Fruit fly (Drosophila melanogaster) whole organism, embryonic: ENCODE measurements around the gene Act87E.

Experiments used
- ATbp ChIP-seq: fragments of 200-800 bp; sonication (Bioruptor generic); optimal IDR thresholded peaks from 2 replicates; lab custom pipeline; 2017; ENCODE audit warnings: missing biosample characterization, mild to moderate bottlenecking, missing genetic modification characterization, missing genetic modification reagents
- B-H2 ChIP-seq: fragments of 200-800 bp; sonication (Bioruptor generic); optimal IDR thresholded peaks from 2 replicates; lab custom pipeline; 2018; ENCODE audit warnings: missing biosample characterization, mild to moderate bottlenecking, missing genetic modification characterization
- Bteb2 ChIP-seq: fragments of 200-800 bp; sonication (Bioruptor generic); optimal IDR thresholded peaks from 2 replicates; lab custom pipeline; 2016; ENCODE audit warnings: missing biosample characterization, missing genetic modification characterization
- CG10959 ChIP-seq: fragments of 200-800 bp; sonication (Bioruptor generic); IDR thresholded peaks from 2 replicates; pipeline ENCODE4 v1.3.6; 2022; ENCODE audit warnings: missing biosample characterization, missing genetic modification characterization
- CG11093 ChIP-seq: fragments of 200-800 bp; sonication (Bioruptor generic); IDR thresholded peaks from 3 replicates; pipeline ENCODE4 v1.3.6; 2022; ENCODE audit warnings: missing biosample characterization, missing genetic modification characterization
- CG11456 ChIP-seq: fragments of 200-800 bp; sonication (Bioruptor generic); IDR thresholded peaks from 3 replicates; pipeline ENCODE4 v1.3.6; 2022; ENCODE audit warnings: missing biosample characterization, missing genetic modification characterization
- CG11696 ChIP-seq: fragments of 200-800 bp; sonication (Bioruptor generic); IDR thresholded peaks from 2 replicates; pipeline ENCODE4 v1.3.6; 2022; ENCODE audit warnings: missing biosample characterization, missing genetic modification characterization
- CG12744 ChIP-seq: fragments of 200-800 bp; sonication (Bioruptor generic); optimal IDR thresholded peaks from 2 replicates; lab custom pipeline; 2016; ENCODE audit warnings: missing biosample characterization, missing genetic modification characterization
- CG14965 ChIP-seq: fragments of 200-800 bp; sonication (Bioruptor generic); optimal IDR thresholded peaks from 2 replicates; lab custom pipeline; 2016; ENCODE audit warnings: missing biosample characterization, missing genetic modification characterization, borderline replicate concordance
- CG1647 ChIP-seq: fragments of 200-800 bp; sonication (Bioruptor generic); optimal IDR thresholded peaks from 3 replicates; lab custom pipeline; 2016; ENCODE audit warnings: missing biosample characterization, missing genetic modification characterization
- CG17568 ChIP-seq: fragments of 200-800 bp; sonication (Bioruptor generic); optimal IDR thresholded peaks from 2 replicates; lab custom pipeline; 2018; ENCODE audit warnings: missing biosample characterization, mild to moderate bottlenecking, missing genetic modification characterization, moderate library complexity
- CG30431 ChIP-seq: fragments of 200-800 bp; sonication (Bioruptor generic); optimal IDR thresholded peaks from 2 replicates; lab custom pipeline; 2017; ENCODE audit warnings: missing biosample characterization, missing genetic modification characterization
- CG42726 ChIP-seq: fragments of 200-800 bp; sonication (Bioruptor generic); IDR thresholded peaks from 2 replicates; pipeline ENCODE4 v1.3.6; 2022; ENCODE audit warnings: missing biosample characterization, missing genetic modification characterization; ENCODE audit not compliant: partially characterized antibody
- CG4820 ChIP-seq: fragments of 200-800 bp; sonication (Bioruptor generic); optimal IDR thresholded peaks from 3 replicates; lab custom pipeline; 2016; ENCODE audit warnings: missing biosample characterization, missing genetic modification characterization
- CG4854 ChIP-seq: fragments of 200-800 bp; sonication (Bioruptor generic); optimal IDR thresholded peaks from 2 replicates; lab custom pipeline; 2016; ENCODE audit warnings: missing biosample characterization, missing genetic modification characterization, inconsistent platforms
- CG7556 ChIP-seq: fragments of 200-800 bp; sonication (Bioruptor generic); optimal IDR thresholded peaks from 2 replicates; lab custom pipeline; 2017; ENCODE audit warnings: missing biosample characterization, mild to moderate bottlenecking, missing genetic modification characterization
- CG7786 ChIP-seq: fragments of 200-800 bp; sonication (Bioruptor generic); optimal IDR thresholded peaks from 2 replicates; lab custom pipeline; 2016; ENCODE audit warnings: missing biosample characterization, missing genetic modification characterization
- CG8765 ChIP-seq: fragments of 200-800 bp; sonication (Bioruptor generic); IDR thresholded peaks from 2 replicates; pipeline ENCODE4 v1.3.6; 2022; ENCODE audit warnings: missing biosample characterization, missing genetic modification characterization
- CoRest ChIP-seq: fragments of 200-800 bp; sonication (Bioruptor generic); optimal IDR thresholded peaks from 3 replicates; lab custom pipeline; 2018; ENCODE audit warnings: missing biosample characterization, mild to moderate bottlenecking, missing genetic modification characterization, moderate library complexity
- D19B ChIP-seq: fragments of 200-800 bp; sonication (Bioruptor generic); optimal IDR thresholded peaks from 2 replicates; lab custom pipeline; 2017; ENCODE audit warnings: missing biosample characterization, mild to moderate bottlenecking, missing genetic modification characterization
- Dll ChIP-seq: fragments of 200-800 bp; sonication (Bioruptor generic); IDR thresholded peaks from 4 replicates; pipeline ENCODE4 v1.3.6; 2022; ENCODE audit warnings: missing biosample characterization, missing genetic modification characterization; ENCODE audit not compliant: partially characterized antibody
- Drgx ChIP-seq: fragments of 200-800 bp; sonication (Bioruptor generic); IDR thresholded peaks from 2 replicates; pipeline ENCODE4 v1.3.6; 2022; ENCODE audit warnings: missing biosample characterization, missing genetic modification characterization
- Fer1 ChIP-seq: fragments of 200-800 bp; sonication (Bioruptor generic); optimal IDR thresholded peaks from 2 replicates; lab custom pipeline; 2017; ENCODE audit warnings: missing biosample characterization, mild to moderate bottlenecking, missing genetic modification characterization
- Gsc ChIP-seq: fragments of 200-800 bp; sonication (Bioruptor generic); IDR thresholded peaks from 2 replicates; pipeline ENCODE4 v1.3.6; 2022; ENCODE audit warnings: missing biosample characterization, missing genetic modification characterization
- Gug ChIP-seq: fragments of 200-800 bp; sonication (Bioruptor generic); IDR thresholded peaks from 4 replicates; pipeline ENCODE4 v1.3.6; 2022; ENCODE audit warnings: missing biosample characterization, missing genetic modification characterization
- HLHmδ ChIP-seq: fragments of 200-800 bp; sonication (Bioruptor generic); optimal IDR thresholded peaks from 2 replicates; lab custom pipeline; 2018; ENCODE audit warnings: missing biosample characterization, mild to moderate bottlenecking, missing genetic modification characterization, moderate library complexity
- HmgZ ChIP-seq: fragments of 200-800 bp; sonication (Bioruptor generic); optimal IDR thresholded peaks from 2 replicates; lab custom pipeline; 2018; ENCODE audit warnings: missing biosample characterization, mild to moderate bottlenecking, missing genetic modification characterization
- Meics ChIP-seq: fragments of 200-800 bp; sonication (Bioruptor generic); optimal IDR thresholded peaks from 2 replicates; lab custom pipeline; 2017; ENCODE audit warnings: missing biosample characterization, mild to moderate bottlenecking, missing genetic modification characterization
- Nf-YA ChIP-seq: fragments of 200-800 bp; sonication (Bioruptor generic); IDR thresholded peaks from 2 replicates; pipeline ENCODE4 v1.3.6; 2022; ENCODE audit warnings: missing biosample characterization, missing genetic modification characterization
- NfI ChIP-seq: fragments of 200-800 bp; sonication (Bioruptor generic); optimal IDR thresholded peaks from 3 replicates; lab custom pipeline; 2018; ENCODE audit warnings: missing biosample characterization, mild to moderate bottlenecking, missing genetic modification characterization, moderate library complexity
- Ptx1 ChIP-seq: fragments of 200-800 bp; sonication (Bioruptor generic); IDR thresholded peaks from 2 replicates; pipeline ENCODE4 v1.3.6; 2022; ENCODE audit warnings: missing biosample characterization, missing genetic modification characterization
- Ssrp ChIP-seq: fragments of 200-800 bp; sonication (Bioruptor generic); optimal IDR thresholded peaks from 2 replicates; lab custom pipeline; 2018; ENCODE audit warnings: missing biosample characterization, mild to moderate bottlenecking, missing genetic modification characterization, moderate library complexity
- Tbp ChIP-seq: fragments of >200 bp; optimal IDR thresholded peaks from 2 replicates; lab custom pipeline; 2018; ENCODE audit warnings: missing biosample characterization, missing genetic modification characterization
- btn ChIP-seq: fragments of 200-800 bp; sonication (Bioruptor generic); optimal IDR thresholded peaks from 2 replicates; lab custom pipeline; 2016; ENCODE audit warnings: missing biosample characterization, missing genetic modification characterization
- cas ChIP-seq: fragments of 200-800 bp; sonication (Bioruptor generic); IDR thresholded peaks from 2 replicates; pipeline ENCODE4 v1.3.6; 2022; ENCODE audit warnings: missing biosample characterization, missing genetic modification characterization
- chif ChIP-seq, 2 experiments: fragments of 200-800 bp; sonication (Bioruptor generic); optimal IDR thresholded peaks; 3 replicates each; lab custom pipeline; 2016; ENCODE audit warnings: missing biosample characterization in 2 of 2, missing genetic modification characterization in 2 of 2
- dimm ChIP-seq: fragments of 200-800 bp; sonication (Bioruptor generic); IDR thresholded peaks from 2 replicates; pipeline ENCODE4 v1.3.6; 2022; ENCODE audit warnings: missing biosample characterization, missing genetic modification characterization
- en ChIP-seq: fragments of 200-800 bp; sonication (Bioruptor generic); optimal IDR thresholded peaks from 2 replicates; lab custom pipeline; 2016; ENCODE audit warnings: missing biosample characterization, missing genetic modification characterization
- eyg ChIP-seq: fragments of 200-800 bp; sonication (Bioruptor generic); optimal IDR thresholded peaks from 3 replicates; lab custom pipeline; 2016; ENCODE audit warnings: missing biosample characterization, missing genetic modification characterization
- fd3F ChIP-seq: fragments of 200-800 bp; sonication (Bioruptor generic); optimal IDR thresholded peaks from 2 replicates; lab custom pipeline; 2018; ENCODE audit warnings: missing biosample characterization, mild to moderate bottlenecking, missing genetic modification characterization, moderate library complexity
- fd96Cb ChIP-seq: fragments of 200-800 bp; sonication (Bioruptor generic); optimal IDR thresholded peaks from 2 replicates; lab custom pipeline; 2018; ENCODE audit warnings: missing biosample characterization, mild to moderate bottlenecking, missing genetic modification characterization, moderate library complexity
- gcm ChIP-seq: fragments of 200-800 bp; sonication (Bioruptor generic); optimal IDR thresholded peaks from 2 replicates; lab custom pipeline; 2019; ENCODE audit warnings: missing biosample characterization, mild to moderate bottlenecking, missing genetic modification characterization, moderate library complexity
- gsb ChIP-seq: fragments of 200-800 bp; sonication (Bioruptor generic); IDR thresholded peaks from 2 replicates; pipeline ENCODE4 v1.3.6; 2022; ENCODE audit warnings: missing biosample characterization, missing genetic modification characterization
- h ChIP-seq: fragments of >200 bp; optimal IDR thresholded peaks from 2 replicates; lab custom pipeline; 2017
- klu ChIP-seq: fragments of 200-800 bp; sonication (Bioruptor generic); IDR thresholded peaks from 2 replicates; pipeline ENCODE4 v1.3.6; 2022; ENCODE audit warnings: missing biosample characterization, missing genetic modification characterization
- nau ChIP-seq: fragments of 200-800 bp; sonication (Bioruptor generic); optimal IDR thresholded peaks from 3 replicates; lab custom pipeline; 2017; ENCODE audit warnings: missing biosample characterization, mild to moderate bottlenecking, missing genetic modification characterization, missing genetic modification reagents
- org-1 ChIP-seq: fragments of 200-800 bp; sonication (Bioruptor generic); optimal IDR thresholded peaks from 2 replicates; lab custom pipeline; 2017; ENCODE audit warnings: missing biosample characterization, missing genetic modification characterization
- pfk ChIP-seq: fragments of 200-800 bp; sonication (Bioruptor generic); optimal IDR thresholded peaks from 2 replicates; lab custom pipeline; 2018; ENCODE audit warnings: missing biosample characterization, mild to moderate bottlenecking, missing genetic modification characterization, moderate library complexity
- psq ChIP-seq: fragments of 200-800 bp; sonication (Bioruptor generic); optimal IDR thresholded peaks from 2 replicates; lab custom pipeline; 2017; ENCODE audit warnings: missing biosample characterization, missing genetic modification characterization
- sc ChIP-seq, 3 experiments: fragments of >200 bp in 2 of 3; fragments of 200-800 bp in 1 of 3; sonication (Bioruptor generic) in 1 of 3; optimal IDR thresholded peaks; 2 replicates in 2 of 3; 3 replicates in 1 of 3; lab custom pipeline; 2017; ENCODE audit warnings: mild to moderate bottlenecking in 1 of 3, missing biosample characterization in 1 of 3, missing genetic modification characterization in 1 of 3, missing genetic modification reagents in 1 of 3
- sd ChIP-seq: fragments of 200-800 bp; sonication (Bioruptor generic); optimal IDR thresholded peaks from 3 replicates; lab custom pipeline; 2018; ENCODE audit warnings: missing biosample characterization, mild to moderate bottlenecking, missing genetic modification characterization, moderate library complexity
- sug ChIP-seq: fragments of 200-800 bp; optimal IDR thresholded peaks from 2 replicates; lab custom pipeline; 2019; ENCODE audit warnings: missing biosample characterization, mild to moderate bottlenecking, missing genetic modification characterization, moderate library complexity
- vnd ChIP-seq: fragments of 200-800 bp; sonication (Bioruptor generic); IDR thresholded peaks from 3 replicates; pipeline ENCODE4 v1.3.6; 2022; ENCODE audit warnings: missing biosample characterization, missing genetic modification characterization; ENCODE audit not compliant: partially characterized antibody

The Act87E gene

dm6 chr3R:13446489-13446888 is 20.7 kb downstream of the Act87E start (continued):
- TF ChIP-seq B-H2, result no peak
- no peak for TF ChIP-seq Gsc (GFP tag; lab: Robert Waterston, UW)
- no peak for TF ChIP-seq org-1 (GFP tag; lab: Kevin White, UChicago)
- no peak for TF ChIP-seq cas (GFP tag; lab: Robert Waterston, UW)
- TF ChIP-seq chif (GFP tag; optimal IDR thresholded peaks at IDR 0.05; lab: Kevin White, UChicago), result peak in 1 of 2 experiments; percentile 47
- TF ChIP-seq sd (tag; lab: Kevin White, UChicago), result peak; percentile 12
- TF ChIP-seq CG11696, result no peak
- TF ChIP-seq Gug, result no peak
- no peak for TF ChIP-seq Drgx (GFP tag; lab: Robert Waterston, UW)
- TF ChIP-seq CG4820 (GFP tag; lab: Kevin White, UChicago), result peak; percentile 22
- peak; percentile 2 for TF ChIP-seq D19B (GFP tag; lab: Kevin White, UChicago)
- TF ChIP-seq CG7786 (GFP tag; lab: Kevin White, UChicago), result no peak
- TF ChIP-seq CG14965, result no peak
- no peak for TF ChIP-seq CG10959 (GFP tag; lab: Robert Waterston, UW)
- peak; percentile 59 for TF ChIP-seq Meics
- TF ChIP-seq CG17568, result no peak
- TF ChIP-seq Nf-YA (GFP tag; lab: Robert Waterston, UW), result no peak
- TF ChIP-seq btn (GFP tag; lab: Kevin White, UChicago), result no peak
- no peak for TF ChIP-seq Tbp (GFP tag; lab: Kevin White, UChicago)
- TF ChIP-seq CG1647 (GFP tag; lab: Kevin White, UChicago), result no peak
- peak; percentile 29 for TF ChIP-seq Fer1 (GFP tag; lab: Kevin White, UChicago)
- TF ChIP-seq en (GFP tag; lab: Kevin White, UChicago), result no peak
- no peak for TF ChIP-seq CG11456 (GFP tag; lab: Robert Waterston, UW)
- TF ChIP-seq pfk (GFP tag; lab: Kevin White, UChicago), result no peak
- TF ChIP-seq CoRest (tag; lab: Kevin White, UChicago), result peak; percentile 78
- peak; percentile 51 for TF ChIP-seq Ssrp (tag; lab: Kevin White, UChicago)
- no peak for TF ChIP-seq klu
- TF ChIP-seq fd96Cb, result peak; percentile 60
- no peak for TF ChIP-seq psq (GFP tag; lab: Kevin White, UChicago)
- TF ChIP-seq Bteb2 (GFP tag; lab: Kevin White, UChicago), result no peak
- peak; percentile 52 for TF ChIP-seq fd3F (GFP tag; lab: Kevin White, UChicago)
- no peak for TF ChIP-seq ATbp
- no peak for TF ChIP-seq CG42726 (GFP tag; lab: Robert Waterston, UW)
- peak; percentile 57 for TF ChIP-seq CG7556 (GFP tag; lab: Kevin White, UChicago)
- TF ChIP-seq, all 482 proteins: peak for 135

DNA sequence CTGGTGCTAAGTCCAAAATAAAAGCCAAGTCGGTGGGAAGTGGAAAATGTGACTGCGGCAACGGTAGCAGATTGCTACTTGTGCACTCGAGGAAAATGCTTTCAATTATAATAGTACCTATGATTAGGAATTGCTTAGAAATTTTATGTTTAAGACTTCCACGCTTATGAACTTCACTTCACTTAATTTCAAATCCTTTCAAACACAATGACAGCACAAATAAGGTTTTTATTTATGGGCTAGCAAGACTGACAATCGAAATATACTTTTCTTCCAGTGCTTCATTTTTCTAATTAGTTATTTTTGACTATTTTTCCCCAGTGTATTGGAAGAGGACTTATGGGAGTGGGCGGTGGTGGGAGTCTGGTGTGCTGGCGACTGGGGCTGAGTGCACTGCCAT is 22.6 kb downstream of the Act87E start:
- TF ChIP-seq CG4854 (GFP tag; lab: Kevin White, UChicago), result no peak
- TF ChIP-seq dimm (GFP tag; lab: Robert Waterston, UW), result no peak
- TF ChIP-seq vnd (GFP tag; lab: Robert Waterston, UW), result no peak
- TF ChIP-seq CG12744 (GFP tag; lab: Kevin White, UChicago), result no peak
- no peak for TF ChIP-seq sc (optimal IDR thresholded peaks at IDR 0.05; lab: Kevin White, UChicago)
- peak; percentile 41 for TF ChIP-seq sc (GFP tag; optimal IDR thresholded peaks at IDR 0.05; lab: Kevin White, UChicago)
- TF ChIP-seq CG30431 (GFP tag; lab: Kevin White, UChicago), result peak; percentile 8
- no peak for TF ChIP-seq CG11093 (GFP tag; lab: Robert Waterston, UW)
- TF ChIP-seq h (lab: Kevin White, UChicago), result no peak
- no peak for TF ChIP-seq sug (tag; lab: Kevin White, UChicago)
- TF ChIP-seq HmgZ (tag; lab: Kevin White, UChicago), result no peak
- TF ChIP-seq eyg (GFP tag; lab: Kevin White, UChicago), result no peak
- TF ChIP-seq Ptx1 (GFP tag; lab: Robert Waterston, UW), result 0 out of 2 replicates have a peak, but pooled peaks have one; percentile 42
- peak; percentile 6 for TF ChIP-seq nau (GFP tag; lab: Kevin White, UChicago)
- TF ChIP-seq ATbp, result peak; percentile 39
- no peak for TF ChIP-seq gsb (GFP tag; lab: Robert Waterston, UW)
- TF ChIP-seq Dll (GFP tag; lab: Robert Waterston, UW), result no peak
- no peak for TF ChIP-seq CG8765 (GFP tag; lab: Robert Waterston, UW)
- no peak for TF ChIP-seq gcm (GFP tag; lab: Kevin White, UChicago)
- no peak for TF ChIP-seq HLHmδ (GFP tag; lab: Kevin White, UChicago)
- TF ChIP-seq NfI (GFP tag; lab: Kevin White, UChicago), result peak; percentile 9
